Worm (Caenorhabditis elegans): ENCODE measurements around the gene ZC132.3.

ZC132.3 gene

ce11 chrV:4346799-4347198, 47.2 kb upstream of the ZC132.3 start, which contains the start of gene mcm-7 (continued):
- no peak for TF ChIP-seq lir-1 (GFP tag; conservative IDR thresholded peaks at IDR 0.05)
- no peak for TF ChIP-seq egl-44 (GFP tag; IDR thresholded peaks at IDR 0.05)
- TF ChIP-seq let-526 (GFP tag; IDR thresholded peaks at IDR 0.05): no peak
- no peak for TF ChIP-seq aptf-2 (GFP tag; conservative IDR thresholded peaks at IDR 0.05)
- peak; percentile 76 for TF ChIP-seq madf-8 (GFP tag; conservative IDR thresholded peaks at IDR 0.05)
- TF ChIP-seq B0035.1 (tag; optimal IDR thresholded peaks at IDR 0.05): no peak
- TF ChIP-seq nhr-90 (tag; optimal IDR thresholded peaks at IDR 0.05): no peak
- no peak for TF ChIP-seq Y53G8AR.9 (GFP tag; conservative IDR thresholded peaks at IDR 0.05)
- TF ChIP-seq ztf-26 (tag; optimal IDR thresholded peaks at IDR 0.05): no peak
- TF ChIP-seq nhr-179 (tag; optimal IDR thresholded peaks at IDR 0.05): no peak
- TF ChIP-seq ztf-25 (GFP tag; IDR thresholded peaks at IDR 0.05): no peak
- no peak for TF ChIP-seq fkh-3 (tag; optimal IDR thresholded peaks at IDR 0.05)
- TF ChIP-seq efl-1 (GFP tag; optimal IDR thresholded peaks at IDR 0.05): peak; percentile 93
- no peak for TF ChIP-seq dpff-1 (tag; optimal IDR thresholded peaks at IDR 0.05)
- TF ChIP-seq B0336.3 (GFP tag; IDR thresholded peaks at IDR 0.05): no peak
- TF ChIP-seq Y56A3A.18 (GFP tag; IDR thresholded peaks at IDR 0.05): no peak
- TF ChIP-seq aptf-3 (GFP tag; IDR thresholded peaks at IDR 0.05): no peak
- TF ChIP-seq nfyb-1 (GFP tag; IDR thresholded peaks at IDR 0.05): no peak
- no peak for TF ChIP-seq ets-4 (GFP tag; optimal IDR thresholded peaks at IDR 0.05)
- no peak for TF ChIP-seq madf-10 (tag; optimal IDR thresholded peaks at IDR 0.05)
- TF ChIP-seq xnd-1 (tag; optimal IDR thresholded peaks at IDR 0.05): peak; percentile 62
- no peak for TF ChIP-seq lag-1 (GFP tag; IDR thresholded peaks at IDR 0.05)
- peak; percentile 86 for TF ChIP-seq lin-54 (GFP tag; optimal IDR thresholded peaks at IDR 0.05)
- no peak for TF ChIP-seq bed-1 (GFP tag; IDR thresholded peaks at IDR 0.05)
- TF ChIP-seq mcd-1 (GFP tag; IDR thresholded peaks at IDR 0.05): peak; percentile 51; the same call in 1 of the 2 replicates
- no peak for TF ChIP-seq let-607 (tag; optimal IDR thresholded peaks at IDR 0.05)
- TF ChIP-seq attf-5 (GFP tag; optimal IDR thresholded peaks at IDR 0.05): no peak
- TF ChIP-seq hmg-20 (GFP tag; IDR thresholded peaks at IDR 0.05): no peak
- TF ChIP-seq dox-1 (GFP tag; IDR thresholded peaks at IDR 0.05): peak; percentile 77
- TF ChIP-seq snpc-3.4 (tag; optimal IDR thresholded peaks at IDR 0.05): peak; percentile 53
- TF ChIP-seq egl-18 (GFP tag; IDR thresholded peaks at IDR 0.05): no peak
- no peak for TF ChIP-seq nfya-1 (tag; optimal IDR thresholded peaks at IDR 0.05; ENCODE audit: borderline replicate concordance, insufficient read depth)
- TF ChIP-seq lin-26 (GFP tag; IDR thresholded peaks at IDR 0.05): no peak
- TF ChIP-seq ceh-100 (GFP tag; IDR thresholded peaks at IDR 0.05): no peak
- no peak for TF ChIP-seq hsf-1 (GFP tag; IDR thresholded peaks at IDR 0.05)
- no peak for TF ChIP-seq ztf-18 (tag; optimal IDR thresholded peaks at IDR 0.05)

- TF ChIP-seq ekl-4 (GFP tag; IDR thresholded peaks at IDR 0.05): no peak
- no peak for TF ChIP-seq ccch-3 (GFP tag; optimal IDR thresholded peaks at IDR 0.05)
- TF ChIP-seq egrh-3 (GFP tag; IDR thresholded peaks at IDR 0.05): no peak
- TF ChIP-seq pbrm-1 (GFP tag; IDR thresholded peaks at IDR 0.05): no peak
- TF ChIP-seq lin-26 (GFP tag; IDR thresholded peaks at IDR 0.05): no peak
Observed at ce11 chrV:4346325-4346724, 46.7 kb upstream of the ZC132.3 start, which contains the start of gene hpo-18. Gene hpo-18 (minus strand): TSS chrV:4346425.

Measured in whole organism, young adult.